Fruit fly (Drosophila melanogaster): ENCODE results near the gene pigeon.
A peak's percentile ranks its signal among the peaks of the same experiment; 100 is the strongest.

Gene pigeon

dm6 chr2L:19159552-19160406 is 26.1 kb upstream of the pigeon start (continued):
- TF ChIP-seq Meics (GFP tag; optimal IDR thresholded peaks at IDR 0.05) (no peak), CG1233 (GFP tag; optimal IDR thresholded peaks at IDR 0.05) (no peak), CG7745 (tag; optimal IDR thresholded peaks at IDR 0.05) (no peak), YL-1 (GFP tag; optimal IDR thresholded peaks at IDR 0.05) (no peak), kah (GFP tag; optimal IDR thresholded peaks at IDR 0.05) (no peak), Pdp1 (GFP tag; optimal IDR thresholded peaks at IDR 0.05) (no peak), wor (GFP tag; IDR thresholded peaks at IDR 0.05) (no peak), HLHmδ (GFP tag; optimal IDR thresholded peaks at IDR 0.05) (peak; percentile 43), CG17385 (GFP tag; optimal IDR thresholded peaks at IDR 0.05) (no peak), CG8359 (GFP tag; optimal IDR thresholded peaks at IDR 0.05; ENCODE audit: borderline replicate concordance) (no peak), ewg (GFP tag; optimal IDR thresholded peaks at IDR 0.05) (no peak), pita (GFP tag; optimal IDR thresholded peaks at IDR 0.05) (no peak), CG13894 (tag; optimal IDR thresholded peaks at IDR 0.05) (peak; percentile 2), esg (GFP tag; conservative IDR thresholded peaks at IDR 0.05) (no peak), Ravus (GFP tag; IDR thresholded peaks at IDR 0.05) (no peak), Spps (tag; optimal IDR thresholded peaks at IDR 0.05) (no peak), org-1 (GFP tag; optimal IDR thresholded peaks at IDR 0.05) (no peak), jumu (GFP tag; optimal IDR thresholded peaks at IDR 0.05) (no peak), Abd-B (GFP tag; optimal IDR thresholded peaks at IDR 0.05) (no peak), sob (GFP tag; IDR thresholded peaks at IDR 0.05) (0 out of 2 replicates have a peak, but pooled peaks have one; percentile 2), CG11696 (GFP tag; IDR thresholded peaks at IDR 0.05) (no peak), gem (tag; optimal IDR thresholded peaks at IDR 0.05) (no peak), CG12391 (tag; optimal IDR thresholded peaks at IDR 0.05) (no peak), CG32532 (GFP tag; IDR thresholded peaks at IDR 0.05) (no peak), Bdp1 (GFP tag; optimal IDR thresholded peaks at IDR 0.05) (no peak), H2.0 (GFP tag; IDR thresholded peaks at IDR 0.05) (no peak), al (GFP tag; IDR thresholded peaks at IDR 0.05) (no peak), ham (GFP tag; IDR thresholded peaks at IDR 0.05) (no peak), sisA (GFP tag; IDR thresholded peaks at IDR 0.05) (no peak; the same call in 1 of the 2 replicates), fd64A (GFP tag; optimal IDR thresholded peaks at IDR 0.05) (no peak), Dll (GFP tag; IDR thresholded peaks at IDR 0.05; ENCODE audit: partially characterized antibody) (no peak), tup (GFP tag; optimal IDR thresholded peaks at IDR 0.05) (no peak), zfh2 (GFP tag; optimal IDR thresholded peaks at IDR 0.05) (no peak), ac (GFP tag; optimal IDR thresholded peaks at IDR 0.05) (no peak), rib (GFP tag; IDR thresholded peaks at IDR 0.05) (0 out of 2 replicates have a peak, but pooled peaks have one; percentile 29), H15 (GFP tag; IDR thresholded peaks at IDR 0.05) (no peak), CG42726 (GFP tag; IDR thresholded peaks at IDR 0.05; ENCODE audit: partially characterized antibody) (no peak), CG7963 (GFP tag; IDR thresholded peaks at IDR 0.05; ENCODE audit: partially characterized antibody) (no peak), Hr51 (GFP tag; optimal IDR thresholded peaks at IDR 0.05) (no peak), Max (GFP tag; optimal IDR thresholded peaks at IDR 0.05) (no peak), Poxn (GFP tag; IDR thresholded peaks at IDR 0.05) (no peak), ken (GFP tag; IDR thresholded peaks at IDR 0.05) (no peak), sc (optimal IDR thresholded peaks at IDR 0.05) (no peak), sc (GFP tag; optimal IDR thresholded peaks at IDR 0.05) (peak; percentile 1), Trl (optimal IDR thresholded peaks at IDR 0.05) (no peak), Trl (GFP tag; optimal IDR thresholded peaks at IDR 0.05) (no peak), tll (GFP tag; optimal IDR thresholded peaks at IDR 0.05) (no peak), CG10565 (GFP tag; optimal IDR thresholded peaks at IDR 0.05) (no peak), nerfin-1 (tag; optimal IDR thresholded peaks at IDR 0.05) (no peak)
